Fruit fly (Drosophila melanogaster) S2 (cell line): Measurements from ENCODE around the gene CG5910.

Experiments
- CG8478 ChIP-seq: fragments of >200 bp; optimal IDR thresholded peaks from 2 replicates; lab custom pipeline; 2018
- CTCF ChIP-seq, 2 experiments: fragments of >200 bp; optimal IDR thresholded peaks; 2 replicates each; lab custom pipeline; 2018

- TF ChIP-seq CG8478 (no peak), CTCF (optimal IDR thresholded peaks at IDR 0.05; lab: Kevin White, UChicago) (no peak)
These were observed 5.1 kb downstream of the CG5910 start for dm6 chr3L:20447337-20447736.
